Fruit fly (Drosophila melanogaster) whole organism, embryonic: ENCODE measurements around the gene corto.

Experiments used
- CG10543 ChIP-seq: fragments of 200-800 bp; sonication (Bioruptor generic); optimal IDR thresholded peaks from 3 replicates; lab custom pipeline; 2017; ENCODE audit warnings: missing biosample characterization, mild to moderate bottlenecking, missing genetic modification characterization, moderate library complexity
- CG11504 ChIP-seq: fragments of 200-800 bp; sonication (Bioruptor generic); optimal IDR thresholded peaks from 3 replicates; lab custom pipeline; 2019; ENCODE audit warnings: missing biosample characterization, mild to moderate bottlenecking, missing genetic modification characterization, moderate library complexity
- CG11723 ChIP-seq: fragments of 200-800 bp; sonication (Bioruptor generic); optimal IDR thresholded peaks from 2 replicates; lab custom pipeline; 2017; ENCODE audit warnings: missing biosample characterization, mild to moderate bottlenecking, missing genetic modification characterization
- CG12236 ChIP-seq: fragments of 200-800 bp; sonication (Bioruptor generic); optimal IDR thresholded peaks from 2 replicates; lab custom pipeline; 2016; ENCODE audit warnings: missing biosample characterization, missing genetic modification characterization
- CG12391 ChIP-seq: fragments of 200-800 bp; sonication (Bioruptor generic); optimal IDR thresholded peaks from 3 replicates; lab custom pipeline; 2018; ENCODE audit warnings: missing biosample characterization, mild to moderate bottlenecking, missing genetic modification characterization, moderate library complexity
- CG13624 ChIP-seq: fragments of 200-800 bp; sonication (Bioruptor generic); optimal IDR thresholded peaks from 2 replicates; lab custom pipeline; 2016; ENCODE audit warnings: missing biosample characterization, missing genetic modification characterization
- CG14441 ChIP-seq: fragments of 200-800 bp; sonication (Bioruptor generic); IDR thresholded peaks from 2 replicates; pipeline ENCODE4 v1.3.6; 2022; ENCODE audit warnings: missing biosample characterization, missing genetic modification characterization
- CG14965 ChIP-seq: fragments of 200-800 bp; sonication (Bioruptor generic); optimal IDR thresholded peaks from 2 replicates; lab custom pipeline; 2016; ENCODE audit warnings: missing biosample characterization, missing genetic modification characterization, borderline replicate concordance
- CG15073 ChIP-seq: fragments of 200-800 bp; sonication (Bioruptor generic); optimal IDR thresholded peaks from 2 replicates; lab custom pipeline; 2016; ENCODE audit warnings: missing biosample characterization, missing genetic modification characterization
- CG1529 ChIP-seq: fragments of 200-800 bp; sonication (Bioruptor generic); optimal IDR thresholded peaks from 3 replicates; lab custom pipeline; 2018; ENCODE audit warnings: missing biosample characterization, missing genetic modification characterization
- CG15479 ChIP-seq: fragments of 200-800 bp; sonication (Bioruptor generic); optimal IDR thresholded peaks from 3 replicates; lab custom pipeline; 2019; ENCODE audit warnings: missing biosample characterization, mild to moderate bottlenecking, missing genetic modification characterization, moderate library complexity
- CG15696 ChIP-seq: fragments of 200-800 bp; sonication (Bioruptor generic); optimal IDR thresholded peaks from 2 replicates; lab custom pipeline; 2019; ENCODE audit warnings: missing biosample characterization, mild to moderate bottlenecking, missing genetic modification characterization, moderate library complexity
- CG1602 ChIP-seq: fragments of 200-800 bp; sonication (Bioruptor generic); optimal IDR thresholded peaks from 3 replicates; lab custom pipeline; 2016; ENCODE audit warnings: missing biosample characterization, missing genetic modification characterization
- CG16815 ChIP-seq: fragments of 200-800 bp; sonication (Bioruptor generic); optimal IDR thresholded peaks from 3 replicates; lab custom pipeline; 2017; ENCODE audit warnings: missing biosample characterization, mild to moderate bottlenecking, missing genetic modification characterization
- CG17359 ChIP-seq: fragments of 200-800 bp; sonication (Bioruptor generic); optimal IDR thresholded peaks from 3 replicates; lab custom pipeline; 2018; ENCODE audit warnings: missing biosample characterization, mild to moderate bottlenecking, missing genetic modification characterization, moderate library complexity
- CG17912 ChIP-seq: fragments of 200-800 bp; sonication (Bioruptor generic); optimal IDR thresholded peaks from 2 replicates; lab custom pipeline; 2018; ENCODE audit warnings: missing biosample characterization, mild to moderate bottlenecking, missing genetic modification characterization
- CG2712 ChIP-seq: fragments of 200-800 bp; optimal IDR thresholded peaks from 3 replicates; lab custom pipeline; 2019; ENCODE audit warnings: missing biosample characterization, mild to moderate bottlenecking, missing genetic modification characterization, moderate library complexity
- CG4730 ChIP-seq: fragments of 200-800 bp; sonication (Bioruptor generic); IDR thresholded peaks from 2 replicates; pipeline ENCODE4 v1.3.6; 2022; ENCODE audit warnings: missing biosample characterization, missing genetic modification characterization
- CG8089 ChIP-seq: fragments of 200-800 bp; sonication (Bioruptor generic); optimal IDR thresholded peaks from 3 replicates; lab custom pipeline; 2016; ENCODE audit warnings: missing biosample characterization, missing genetic modification characterization
- CG8281 ChIP-seq: fragments of 200-800 bp; sonication (Bioruptor generic); optimal IDR thresholded peaks from 2 replicates; lab custom pipeline; 2018; ENCODE audit warnings: missing biosample characterization, mild to moderate bottlenecking, missing genetic modification characterization, moderate library complexity
- Chrac-16 ChIP-seq: fragments of 200-800 bp; sonication (Bioruptor generic); optimal IDR thresholded peaks from 3 replicates; lab custom pipeline; 2016; ENCODE audit warnings: missing biosample characterization, missing genetic modification characterization
- CrebB ChIP-seq: fragments of 200-800 bp; sonication (Bioruptor generic); optimal IDR thresholded peaks from 3 replicates; lab custom pipeline; 2018; ENCODE audit warnings: missing biosample characterization, mild to moderate bottlenecking, missing genetic modification characterization
- D19B ChIP-seq: fragments of 200-800 bp; sonication (Bioruptor generic); optimal IDR thresholded peaks from 2 replicates; lab custom pipeline; 2017; ENCODE audit warnings: missing biosample characterization, mild to moderate bottlenecking, missing genetic modification characterization
- E2f2 ChIP-seq: fragments of 200-800 bp; sonication (Bioruptor generic); IDR thresholded peaks from 2 replicates; pipeline ENCODE4 v1.3.6; 2022; ENCODE audit warnings: missing biosample characterization, missing genetic modification characterization
- HmgZ ChIP-seq: fragments of 200-800 bp; sonication (Bioruptor generic); optimal IDR thresholded peaks from 2 replicates; lab custom pipeline; 2018; ENCODE audit warnings: missing biosample characterization, mild to moderate bottlenecking, missing genetic modification characterization
- Hmr ChIP-seq: fragments of 200-800 bp; sonication (Bioruptor generic); optimal IDR thresholded peaks from 3 replicates; lab custom pipeline; 2017; ENCODE audit warnings: mild to moderate bottlenecking, missing biosample characterization, missing genetic modification reagents, missing genetic modification characterization
- Hr51 ChIP-seq, 2 experiments: fragments of 200-800 bp; sonication (Bioruptor generic); optimal IDR thresholded peaks; 2 replicates in 1 of 2; 3 replicates in 1 of 2; lab custom pipeline; 2016 to 2018; ENCODE audit warnings: missing biosample characterization in 2 of 2, missing genetic modification characterization in 2 of 2, mild to moderate bottlenecking in 1 of 2, moderate library complexity in 1 of 2
- NfI ChIP-seq: fragments of 200-800 bp; sonication (Bioruptor generic); optimal IDR thresholded peaks from 3 replicates; lab custom pipeline; 2018; ENCODE audit warnings: missing biosample characterization, mild to moderate bottlenecking, missing genetic modification characterization, moderate library complexity
- Oli ChIP-seq: fragments of 200-800 bp; sonication (Bioruptor generic); optimal IDR thresholded peaks from 2 replicates; lab custom pipeline; 2018; ENCODE audit warnings: missing biosample characterization, mild to moderate bottlenecking, missing genetic modification characterization, moderate library complexity
- Pdp1 ChIP-seq, 2 experiments: fragments of 200-800 bp; sonication (Bioruptor generic); optimal IDR thresholded peaks; 3 replicates each; lab custom pipeline; 2016; ENCODE audit warnings: missing biosample characterization in 2 of 2, missing genetic modification characterization in 2 of 2, mild to moderate bottlenecking in 1 of 2, moderate library complexity in 1 of 2
- Sry-β ChIP-seq: fragments of 200-800 bp; sonication (Bioruptor generic); optimal IDR thresholded peaks from 2 replicates; lab custom pipeline; 2018; ENCODE audit warnings: missing biosample characterization, mild to moderate bottlenecking, missing genetic modification characterization, moderate library complexity
- Ssrp ChIP-seq: fragments of 200-800 bp; sonication (Bioruptor generic); optimal IDR thresholded peaks from 2 replicates; lab custom pipeline; 2018; ENCODE audit warnings: missing biosample characterization, mild to moderate bottlenecking, missing genetic modification characterization, moderate library complexity
- Vsx1 ChIP-seq: fragments of 200-800 bp; sonication (Bioruptor generic); optimal IDR thresholded peaks from 2 replicates; lab custom pipeline; 2017; ENCODE audit warnings: missing biosample characterization, mild to moderate bottlenecking, missing genetic modification characterization, missing genetic modification reagents
- br ChIP-seq: fragments of >200 bp; optimal IDR thresholded peaks from 2 replicates; lab custom pipeline; 2017
- chn ChIP-seq: fragments of 200-800 bp; sonication (Bioruptor generic); optimal IDR thresholded peaks from 2 replicates; lab custom pipeline; 2016; ENCODE audit warnings: missing biosample characterization, missing genetic modification characterization
- danr ChIP-seq: fragments of 200-800 bp; sonication (Bioruptor generic); IDR thresholded peaks from 2 replicates; pipeline ENCODE4 v1.3.6; 2022; ENCODE audit warnings: missing biosample characterization, missing genetic modification characterization
- dmrt99B ChIP-seq: fragments of 200-800 bp; sonication (Bioruptor generic); optimal IDR thresholded peaks from 2 replicates; lab custom pipeline; 2018; ENCODE audit warnings: missing biosample characterization, mild to moderate bottlenecking, missing genetic modification characterization, moderate library complexity
- grn ChIP-seq: fragments of 200-800 bp; sonication (Bioruptor generic); optimal IDR thresholded peaks from 3 replicates; lab custom pipeline; 2017; ENCODE audit warnings: missing biosample characterization, missing genetic modification characterization
- gsb-n ChIP-seq: fragments of 200-800 bp; sonication (Bioruptor generic); optimal IDR thresholded peaks from 3 replicates; lab custom pipeline; 2018; ENCODE audit warnings: missing biosample characterization, mild to moderate bottlenecking, missing genetic modification characterization
- hb ChIP-seq: fragments of 200-800 bp; sonication (Bioruptor generic); IDR thresholded peaks from 3 replicates; pipeline ENCODE4 v1.3.6; 2022; ENCODE audit warnings: missing biosample characterization, missing genetic modification characterization; ENCODE audit not compliant: partially characterized antibody
- otp ChIP-seq: fragments of 200-800 bp; sonication (Bioruptor generic); IDR thresholded peaks from 3 replicates; pipeline ENCODE4, ENCODE4 v1.3.6; 2022; ENCODE audit warnings: missing biosample characterization, missing genetic modification characterization
- prd ChIP-seq, 3 experiments: fragments of >200 bp in 2 of 3; fragments of 200-800 bp in 1 of 3; sonication (Bioruptor generic) in 1 of 3; optimal IDR thresholded peaks in 2 of 3; IDR thresholded peaks in 1 of 3; 2 replicates in 2 of 3; 3 replicates in 1 of 3; pipeline versions ENCODE4 v1.3.6 to Lab custom; 2017 to 2022; ENCODE audit warnings: missing biosample characterization in 1 of 3, missing genetic modification characterization in 1 of 3
- rib ChIP-seq: fragments of 200-800 bp; sonication (Bioruptor generic); IDR thresholded peaks from 2 replicates; pipeline ENCODE4 v1.3.6; 2022; ENCODE audit warnings: missing biosample characterization, missing genetic modification characterization
- sob ChIP-seq: fragments of 200-800 bp; sonication (Bioruptor generic); IDR thresholded peaks from 2 replicates; pipeline ENCODE4 v1.3.6; 2022; ENCODE audit warnings: missing biosample characterization, missing genetic modification characterization
- trem ChIP-seq: fragments of 200-800 bp; optimal IDR thresholded peaks from 3 replicates; lab custom pipeline; 2019; ENCODE audit warnings: missing biosample characterization, mild to moderate bottlenecking, missing genetic modification characterization, moderate library complexity
- zen ChIP-seq: fragments of 200-800 bp; sonication (Bioruptor generic); optimal IDR thresholded peaks from 3 replicates; lab custom pipeline; 2018; ENCODE audit warnings: missing biosample characterization, mild to moderate bottlenecking, missing genetic modification characterization, moderate library complexity

corto gene

dm6 chr3R:5060281-5060668 is 26.6 kb downstream of the corto start (continued):
- TF ChIP-seq gsb-n (tag; lab: Kevin White, UChicago), result no peak
- TF ChIP-seq CrebB (tag; lab: Kevin White, UChicago), result no peak
- TF ChIP-seq CG17912 (GFP tag; lab: Kevin White, UChicago), result no peak
- TF ChIP-seq br, result no peak
- peak in 1 of 2 experiments; percentile 18 for TF ChIP-seq Pdp1 (GFP tag; optimal IDR thresholded peaks at IDR 0.05; lab: Kevin White, UChicago)
- peak; percentile 37 for TF ChIP-seq dmrt99B (tag; lab: Kevin White, UChicago)
- no peak for TF ChIP-seq Hmr (GFP tag; lab: Kevin White, UChicago)
- TF ChIP-seq Chrac-16 (GFP tag; lab: Kevin White, UChicago), result no peak
- peak; percentile 42 for TF ChIP-seq CG2712 (tag; lab: Kevin White, UChicago)
- no peak for TF ChIP-seq CG8089 (GFP tag; lab: Kevin White, UChicago)
- no peak for TF ChIP-seq CG15073 (GFP tag; lab: Kevin White, UChicago)
- no peak for TF ChIP-seq danr
- TF ChIP-seq Hr51 (GFP tag; optimal IDR thresholded peaks at IDR 0.05; lab: Kevin White, UChicago), result peak in 1 of 2 experiments; percentile 21
- TF ChIP-seq CG11504 (tag; lab: Kevin White, UChicago), result peak; percentile 26
- TF ChIP-seq CG15479 (GFP tag; lab: Kevin White, UChicago), result no peak
- no peak for TF ChIP-seq Sry-β (GFP tag; lab: Kevin White, UChicago)
- no peak for TF ChIP-seq chn (GFP tag; lab: Kevin White, UChicago)
- no peak for TF ChIP-seq CG4730
- TF ChIP-seq CG17359 (tag; lab: Kevin White, UChicago), result peak; percentile 11
- no peak for TF ChIP-seq CG11723 (GFP tag; lab: Kevin White, UChicago)
- no peak for TF ChIP-seq CG14965 (GFP tag; lab: Kevin White, UChicago)
- TF ChIP-seq CG16815 (GFP tag; lab: Kevin White, UChicago), result no peak
- no peak for TF ChIP-seq E2f2 (GFP tag; lab: Robert Waterston, UW)
- TF ChIP-seq HmgZ (tag; lab: Kevin White, UChicago), result no peak
- TF ChIP-seq D19B, result no peak
- TF ChIP-seq NfI (GFP tag; lab: Kevin White, UChicago), result no peak
- no peak for TF ChIP-seq CG10543 (GFP tag; lab: Kevin White, UChicago)
- TF ChIP-seq zen (tag; lab: Kevin White, UChicago), result no peak
- 0 out of 2 replicates have a peak, but pooled peaks have one; percentile 4 for TF ChIP-seq CG14441
- TF ChIP-seq Vsx1 (GFP tag; lab: Kevin White, UChicago), result no peak
- no peak for TF ChIP-seq CG8281 (tag; lab: Kevin White, UChicago)
- no peak for TF ChIP-seq CG13624
- TF ChIP-seq grn (GFP tag; lab: Kevin White, UChicago), result peak; percentile 12
- TF ChIP-seq Ssrp (tag; lab: Kevin White, UChicago), result no peak
- TF ChIP-seq CG12236, result no peak
- TF ChIP-seq rib (GFP tag; lab: Robert Waterston, UW), result no peak
- no peak for TF ChIP-seq prd (optimal IDR thresholded peaks at IDR 0.05; lab: Kevin White, UChicago)
- TF ChIP-seq prd (GFP tag; IDR thresholded peaks at IDR 0.05; lab: Robert Waterston, UW), result peak; percentile 14; the same call in 1 of the 3 replicates
- TF ChIP-seq otp (GFP tag; lab: Robert Waterston, UW), result 0 out of 3 replicates have a peak, but pooled peaks have one; percentile 42
- TF ChIP-seq CG15696, result no peak
- TF ChIP-seq hb (GFP tag; lab: Robert Waterston, UW), result no peak
- TF ChIP-seq sob (GFP tag; lab: Robert Waterston, UW), result no peak
- peak; percentile 21 for TF ChIP-seq Oli (tag; lab: Kevin White, UChicago)
- peak; percentile 27 for TF ChIP-seq CG12391
- TF ChIP-seq CG1602 (GFP tag; lab: Kevin White, UChicago), result no peak
- TF ChIP-seq trem, result no peak
- peak; percentile 1 for TF ChIP-seq CG1529 (GFP tag; lab: Kevin White, UChicago)
